Worm (Caenorhabditis elegans) whole organism, mixed stage, embryonic: ENCODE measurements around the gene gmps-1.

Experiments
- M03D4.4 ChIP-seq: sonication (generic microtip); optimal IDR thresholded peaks from 2 replicates; lab custom pipeline; 2017; ENCODE audit warnings: mild to moderate bottlenecking, missing genetic modification characterization, missing compliant biosample characterization
- bed-3 ChIP-seq: fragments of 200-800 bp; sonication (Bioruptor generic); optimal IDR thresholded peaks from 3 replicates; lab custom pipeline; 2018; ENCODE audit warnings: mild to moderate bottlenecking, missing genetic modification characterization, moderate library complexity, missing compliant biosample characterization
- blmp-1 ChIP-seq: fragments of 150-350 bp; optimal IDR thresholded peaks from 2 replicates; lab custom pipeline; 2014; ENCODE audit warnings: missing biosample characterization, missing genetic modification characterization
- ceh-39 ChIP-seq: fragments of 150-350 bp; optimal IDR thresholded peaks from 2 replicates; lab custom pipeline; 2014; ENCODE audit warnings: missing biosample characterization, missing genetic modification characterization
- ceh-43 ChIP-seq: fragments of 200-800 bp; sonication (Bioruptor generic); optimal IDR thresholded peaks from 2 replicates; lab custom pipeline; 2018; ENCODE audit warnings: mild to moderate bottlenecking, missing genetic modification characterization, moderate library complexity, missing compliant biosample characterization
- ceh-83 ChIP-seq: fragments of 200-800 bp; sonication (Bioruptor generic); optimal IDR thresholded peaks from 2 replicates; lab custom pipeline; 2018; ENCODE audit warnings: mild to moderate bottlenecking, missing genetic modification characterization, missing compliant biosample characterization
- ces-1 ChIP-seq: fragments of 150-350 bp; optimal IDR thresholded peaks from 2 replicates; lab custom pipeline; 2014; ENCODE audit warnings: missing biosample characterization, missing genetic modification reagents, missing genetic modification characterization
- cnd-1 ChIP-seq: fragments of 200-800 bp; sonication (Bioruptor generic); optimal IDR thresholded peaks from 2 replicates; lab custom pipeline; 2018; ENCODE audit warnings: mild to moderate bottlenecking, missing genetic modification characterization, missing compliant biosample characterization
- drap-1 ChIP-seq: fragments of 200-800 bp; sonication (Bioruptor generic); optimal IDR thresholded peaks from 3 replicates; lab custom pipeline; 2018; ENCODE audit warnings: mild to moderate bottlenecking, missing genetic modification characterization, missing compliant biosample characterization
- elt-1 ChIP-seq: sonication (generic microtip); optimal IDR thresholded peaks from 2 replicates; lab custom pipeline; 2017; ENCODE audit warnings: missing genetic modification characterization, mild to moderate bottlenecking, missing compliant biosample characterization, antibody characterized with exemption, moderate library complexity, borderline replicate concordance; ENCODE audit not compliant: insufficient read depth
- elt-3 ChIP-seq: fragments of 150-350 bp; optimal IDR thresholded peaks from 2 replicates; lab custom pipeline; 2014; ENCODE audit warnings: missing biosample characterization, missing genetic modification characterization
- flh-1 ChIP-seq: fragments of 200-800 bp; sonication (Bioruptor generic); optimal IDR thresholded peaks from 2 replicates; lab custom pipeline; 2018; ENCODE audit warnings: mild to moderate bottlenecking, missing genetic modification characterization, moderate library complexity, missing compliant biosample characterization
- ham-2 ChIP-seq: fragments of 200-800 bp; sonication (Bioruptor generic); optimal IDR thresholded peaks from 2 replicates; lab custom pipeline; 2018; ENCODE audit warnings: mild to moderate bottlenecking, missing genetic modification characterization, missing compliant biosample characterization
- hlh-1 ChIP-seq: fragments of 150-350 bp; optimal IDR thresholded peaks from 2 replicates; lab custom pipeline; 2014; ENCODE audit warnings: missing biosample characterization, missing genetic modification reagents, missing genetic modification characterization
- lin-13 ChIP-seq: fragments of 150-350 bp; optimal IDR thresholded peaks from 2 replicates; lab custom pipeline; 2014; ENCODE audit warnings: missing biosample characterization, missing genetic modification characterization
- lin-32 ChIP-seq: fragments of 200-800 bp; sonication (Bioruptor generic); optimal IDR thresholded peaks from 2 replicates; lab custom pipeline; 2018; ENCODE audit warnings: mild to moderate bottlenecking, missing genetic modification characterization, missing compliant biosample characterization
- lsy-2 ChIP-seq: fragments of 150-350 bp; optimal IDR thresholded peaks from 2 replicates; lab custom pipeline; 2014; ENCODE audit warnings: missing biosample characterization, missing genetic modification characterization
- mab-5 ChIP-seq: fragments of 150-350 bp; optimal IDR thresholded peaks from 2 replicates; lab custom pipeline; 2014; ENCODE audit warnings: missing biosample characterization, missing genetic modification characterization
- mep-1 ChIP-seq: fragments of 150-350 bp; optimal IDR thresholded peaks from 2 replicates; lab custom pipeline; 2017; ENCODE audit warnings: missing biosample characterization, missing genetic modification reagents, missing genetic modification characterization, inconsistent platforms
- mls-2 ChIP-seq: sonication (generic microtip); optimal IDR thresholded peaks from 2 replicates; lab custom pipeline; 2016; ENCODE audit warnings: mild to moderate bottlenecking, missing genetic modification characterization, moderate library complexity, missing compliant biosample characterization
- nhr-12 ChIP-seq: fragments of 150-350 bp; optimal IDR thresholded peaks from 2 replicates; lab custom pipeline; 2014; ENCODE audit warnings: missing biosample characterization, missing genetic modification characterization
- nhr-2 ChIP-seq: fragments of 150-350 bp; optimal IDR thresholded peaks from 2 replicates; lab custom pipeline; 2014; ENCODE audit warnings: missing biosample characterization, missing genetic modification characterization
- nhr-237 ChIP-seq: fragments of 150-350 bp; optimal IDR thresholded peaks from 2 replicates; lab custom pipeline; 2014; ENCODE audit warnings: missing biosample characterization, missing genetic modification characterization
- nhr-28 ChIP-seq: fragments of 150-350 bp; optimal IDR thresholded peaks from 2 replicates; lab custom pipeline; 2014; ENCODE audit warnings: missing biosample characterization, missing genetic modification characterization
- nhr-76 ChIP-seq: sonication (generic microtip); optimal IDR thresholded peaks from 2 replicates; lab custom pipeline; 2017; ENCODE audit warnings: missing biosample characterization, missing genetic modification characterization
- pha-4 ChIP-seq: fragments of 150-350 bp; optimal IDR thresholded peaks from 2 replicates; lab custom pipeline; 2018; ENCODE audit warnings: missing biosample characterization, missing genetic modification reagents, missing genetic modification characterization
- sem-2 ChIP-seq: fragments of 200-800 bp; sonication (Bioruptor generic); optimal IDR thresholded peaks from 2 replicates; lab custom pipeline; 2018; ENCODE audit warnings: mild to moderate bottlenecking, missing genetic modification characterization, missing compliant biosample characterization
- snpc-4 ChIP-seq: fragments of 150-350 bp; optimal IDR thresholded peaks from 2 replicates; lab custom pipeline; 2014; ENCODE audit warnings: missing biosample characterization, missing genetic modification characterization
- sptf-1 ChIP-seq: sonication (generic microtip); optimal IDR thresholded peaks from 2 replicates; lab custom pipeline; 2017; ENCODE audit warnings: mild to moderate bottlenecking, missing genetic modification characterization, moderate library complexity, missing compliant biosample characterization
- tbx-8 ChIP-seq: fragments of 200-800 bp; sonication (Bioruptor generic); optimal IDR thresholded peaks from 2 replicates; lab custom pipeline; 2018; ENCODE audit warnings: mild to moderate bottlenecking, missing genetic modification characterization, moderate library complexity, missing compliant biosample characterization
- unc-120 ChIP-seq: sonication (generic microtip); optimal IDR thresholded peaks from 2 replicates; lab custom pipeline; 2017; ENCODE audit warnings: missing genetic modification characterization, missing compliant biosample characterization; ENCODE audit not compliant: poor library complexity, severe bottlenecking
- unc-39 ChIP-seq: fragments of 150-350 bp; optimal IDR thresholded peaks from 2 replicates; lab custom pipeline; 2014; ENCODE audit warnings: missing biosample characterization, missing genetic modification characterization
- unc-62 ChIP-seq: fragments of 150-350 bp; optimal IDR thresholded peaks from 2 replicates; lab custom pipeline; 2014; ENCODE audit warnings: missing biosample characterization, missing genetic modification reagents, missing genetic modification characterization
- zip-8 ChIP-seq: fragments of 150-350 bp; optimal IDR thresholded peaks from 2 replicates; lab custom pipeline; 2014; ENCODE audit warnings: missing biosample characterization, missing genetic modification characterization
- ztf-11 ChIP-seq: fragments of 150-350 bp; optimal IDR thresholded peaks from 2 replicates; lab custom pipeline; 2014; ENCODE audit warnings: missing biosample characterization, missing genetic modification characterization

gmps-1 gene

DNA sequence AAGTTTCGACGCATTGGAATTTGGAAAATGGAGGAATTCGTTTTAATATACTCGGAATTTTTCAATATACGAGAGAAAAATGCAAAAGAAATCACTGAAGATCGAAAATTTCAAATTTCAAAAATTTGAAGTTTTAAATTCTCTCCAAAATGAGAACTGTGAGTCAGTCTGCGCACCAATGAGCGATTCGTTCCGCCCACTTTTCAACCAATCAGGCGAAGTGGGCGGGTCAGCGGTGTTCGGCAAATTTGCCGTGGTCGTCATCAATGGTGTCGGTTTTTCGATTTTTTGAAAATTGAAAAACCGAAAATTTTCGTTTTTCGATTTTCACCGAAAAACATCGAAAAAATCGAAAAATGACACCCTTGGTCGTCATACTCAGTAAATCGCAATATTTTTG lies 30.0 kb downstream of the gmps-1 start:
- TF ChIP-seq ces-1 (GFP tag; lab: Kevin White, UChicago) = no peak
- TF ChIP-seq cnd-1 = no peak
- TF ChIP-seq sptf-1 (tag; lab: Kevin White, UChicago) = no peak
- no peak for TF ChIP-seq ztf-11
- no peak for TF ChIP-seq ceh-39
- no peak for TF ChIP-seq snpc-4 (tag; lab: Kevin White, UChicago)
- TF ChIP-seq elt-3 (tag; lab: Kevin White, UChicago) = no peak
- no peak for TF ChIP-seq drap-1
- TF ChIP-seq mab-5 (tag; lab: Kevin White, UChicago) = no peak
- TF ChIP-seq mls-2 (tag; lab: Kevin White, UChicago) = no peak
- TF ChIP-seq, all 35 proteins: peak for 0

DNA sequence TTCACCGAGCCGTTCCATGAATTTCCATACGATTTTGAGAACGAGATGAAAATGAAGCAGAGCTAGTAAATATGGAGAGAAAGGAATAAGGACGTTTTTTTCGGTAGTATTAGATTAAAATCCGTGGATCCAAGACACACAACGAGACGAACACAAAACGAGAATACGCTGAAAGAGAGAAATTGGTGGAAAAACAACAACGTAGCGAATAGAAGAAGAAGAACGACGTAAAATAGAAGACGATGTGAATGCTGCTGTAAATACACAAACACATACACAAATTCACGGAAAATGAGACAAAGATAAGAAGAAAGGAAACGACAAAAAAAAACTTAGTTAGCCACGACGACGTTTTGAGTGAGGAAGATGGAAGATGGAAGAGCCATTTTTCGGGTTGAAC lies 33.8 kb downstream of the gmps-1 start:
- TF ChIP-seq flh-1 (GFP tag; lab: Kevin White, UChicago) (no peak), cnd-1 (no peak)

DNA sequence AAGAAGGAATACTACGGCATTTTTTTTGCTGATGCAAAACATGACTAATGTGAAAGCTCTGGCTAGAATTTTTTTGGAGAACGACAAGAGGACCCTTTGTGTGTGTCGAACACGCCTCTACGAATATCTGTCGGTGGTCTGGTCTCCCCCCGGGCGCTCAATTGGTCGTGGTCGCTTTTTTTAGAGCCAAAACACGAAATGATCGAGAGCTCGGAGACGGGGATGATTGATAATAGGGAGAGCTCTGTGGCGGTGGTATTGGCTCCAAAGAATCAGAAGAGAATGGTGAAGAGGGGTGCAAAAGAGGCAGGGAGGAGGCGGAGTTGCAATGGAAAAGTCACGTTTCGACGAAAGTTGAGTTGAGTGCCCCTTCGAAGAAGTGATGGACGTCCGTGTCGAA lies 38.9 kb downstream of the gmps-1 start:
- no peak for TF ChIP-seq drap-1
- no peak for TF ChIP-seq zip-8 (tag; lab: Kevin White, UChicago)
- no peak for TF ChIP-seq elt-3 (tag; lab: Kevin White, UChicago)
- no peak for TF ChIP-seq nhr-237 (tag; lab: Kevin White, UChicago)
- TF ChIP-seq hlh-1 (tag; lab: Kevin White, UChicago) = no peak
- no peak for TF ChIP-seq sem-2
- no peak for TF ChIP-seq M03D4.4
- no peak for TF ChIP-seq unc-62 (GFP tag; lab: Kevin White, UChicago)
- no peak for TF ChIP-seq sptf-1 (tag; lab: Kevin White, UChicago)
- TF ChIP-seq nhr-12 (tag; lab: Kevin White, UChicago) = no peak
- TF ChIP-seq ceh-43 (GFP tag; lab: Kevin White, UChicago) = no peak
- no peak for TF ChIP-seq cnd-1
- TF ChIP-seq ces-1 (GFP tag; lab: Kevin White, UChicago) = no peak
- no peak for TF ChIP-seq nhr-76
- TF ChIP-seq, all 35 proteins: peak for 0

DNA sequence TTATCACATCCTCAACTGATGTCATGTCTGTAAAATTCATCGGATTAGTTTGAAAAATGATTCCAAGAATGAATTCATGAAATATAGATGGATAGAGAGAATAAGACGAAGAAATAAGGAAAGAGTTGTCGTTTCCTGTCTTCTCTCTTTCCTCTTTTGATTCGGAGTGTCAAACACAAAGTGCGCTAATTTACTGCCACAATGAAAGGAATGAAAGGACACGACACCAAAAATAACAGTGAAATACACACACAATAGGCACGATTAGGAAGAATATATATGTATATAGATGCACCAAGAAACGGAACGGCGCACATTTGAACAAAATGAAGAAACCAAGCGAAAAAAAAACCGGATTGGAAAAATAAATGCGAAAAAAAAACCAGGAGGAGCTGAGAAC lies 39.4 kb downstream of the gmps-1 start, which contains the start of gene VM106R.1:
TSS of gene VM106R.1 (minus strand) at position 101 of the 400 bp plus-strand sequence.
- TF ChIP-seq ces-1 (GFP tag; lab: Kevin White, UChicago) = no peak
- no peak for TF ChIP-seq sem-2
- no peak for TF ChIP-seq cnd-1
- no peak for TF ChIP-seq tbx-8
- no peak for TF ChIP-seq nhr-237 (tag; lab: Kevin White, UChicago)
- no peak for TF ChIP-seq ceh-39
- TF ChIP-seq nhr-12 (tag; lab: Kevin White, UChicago) = no peak
- TF ChIP-seq ceh-83 (GFP tag; lab: Kevin White, UChicago) = no peak
- TF ChIP-seq unc-39 (tag; lab: Kevin White, UChicago) = no peak
- TF ChIP-seq nhr-76 = no peak
- no peak for TF ChIP-seq unc-62 (GFP tag; lab: Kevin White, UChicago)
- no peak for TF ChIP-seq hlh-1 (tag; lab: Kevin White, UChicago)

DNA sequence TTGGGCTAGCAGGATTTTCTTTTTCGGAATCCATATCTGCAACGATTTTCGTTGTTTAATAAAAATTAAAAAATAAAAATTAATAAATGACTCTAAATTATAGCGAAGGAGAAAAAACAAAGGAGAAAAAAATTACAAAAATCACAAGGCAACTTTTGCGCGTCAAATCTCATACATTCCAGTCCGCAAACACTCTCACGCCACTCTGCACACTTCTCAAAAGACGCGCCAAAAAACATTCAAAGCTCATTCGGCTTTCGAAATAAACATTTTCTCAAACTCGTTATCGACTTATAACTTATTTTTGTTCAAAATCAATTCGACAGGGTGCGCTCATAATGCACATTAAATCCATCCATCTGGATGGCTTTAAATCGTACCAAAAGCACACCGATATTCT lies 44.5 kb downstream of the gmps-1 start, which contains the start of the genes R06F6.12 and mix-1:
TSS of gene R06F6.12 (minus strand) at position 36 of the 400 bp plus-strand sequence.
TSS of gene mix-1 (plus strand) at position 201 of the 400 bp plus-strand sequence.
- TF ChIP-seq ceh-39 (peak; percentile 14), ceh-83 (GFP tag; lab: Kevin White, UChicago) (no peak), pha-4 (tag; lab: Kevin White, UChicago) (peak; percentile 16), hlh-1 (tag; lab: Kevin White, UChicago) (peak; percentile 29), mab-5 (tag; lab: Kevin White, UChicago) (no peak), lsy-2 (peak; percentile 65), nhr-237 (tag; lab: Kevin White, UChicago) (peak; percentile 12), cnd-1 (no peak), unc-120 (no peak), blmp-1 (tag; lab: Kevin White, UChicago) (no peak), ztf-11 (no peak), flh-1 (GFP tag; lab: Kevin White, UChicago) (no peak), nhr-12 (tag; lab: Kevin White, UChicago) (no peak), tbx-8 (no peak), zip-8 (tag; lab: Kevin White, UChicago) (no peak), sem-2 (no peak), elt-3 (tag; lab: Kevin White, UChicago) (no peak), ham-2 (GFP tag; lab: Kevin White, UChicago) (no peak), nhr-2 (no peak), M03D4.4 (peak; percentile 24), drap-1 (peak; percentile 36), nhr-28 (tag; lab: Kevin White, UChicago) (no peak), ceh-43 (GFP tag; lab: Kevin White, UChicago) (no peak), lin-32 (GFP tag; lab: Kevin White, UChicago) (no peak), unc-62 (GFP tag; lab: Kevin White, UChicago) (peak; percentile 5), mls-2 (tag; lab: Kevin White, UChicago) (no peak), lin-13 (tag; lab: Kevin White, UChicago) (peak; percentile 45), snpc-4 (tag; lab: Kevin White, UChicago) (no peak), nhr-76 (no peak), bed-3 (no peak), sptf-1 (tag; lab: Kevin White, UChicago) (peak; percentile 34), ces-1 (GFP tag; lab: Kevin White, UChicago) (peak; percentile 37), elt-1 (no peak), unc-39 (tag; lab: Kevin White, UChicago) (no peak), mep-1 (tag; lab: Kevin White, UChicago) (peak; percentile 65)
